Worm (Caenorhabditis elegans) whole organism, L1 larva: Measurements from ENCODE around the gene swan-2.
A peak's percentile ranks its signal among the peaks of the same experiment; 100 is the strongest.

ENCODE experiments used
- F16B12.6 ChIP-seq: fragments of 150-350 bp; optimal IDR thresholded peaks from 2 replicates; lab custom pipeline; 2014; ENCODE audit warnings: missing biosample characterization, missing genetic modification characterization
- Y116A8C.19 ChIP-seq: sonication (generic microtip); optimal IDR thresholded peaks from 2 replicates; lab custom pipeline; 2016; ENCODE audit warnings: missing compliant biosample characterization, missing genetic modification characterization, borderline replicate concordance
- alr-1 ChIP-seq: fragments of 200-800 bp; sonication (Bioruptor generic); optimal IDR thresholded peaks from 2 replicates; lab custom pipeline; 2018; ENCODE audit warnings: borderline replicate concordance, mild to moderate bottlenecking, missing genetic modification characterization, missing compliant biosample characterization
- ama-1 ChIP-seq: fragments of 150-350 bp; optimal IDR thresholded peaks from 2 replicates; lab custom pipeline; 2014
- ceh-8 ChIP-seq: fragments of 200-800 bp; sonication (Bioruptor generic); optimal IDR thresholded peaks from 2 replicates; lab custom pipeline; 2018; ENCODE audit warnings: mild to moderate bottlenecking, missing genetic modification characterization, moderate library complexity, missing compliant biosample characterization
- ceh-82 ChIP-seq, 3 experiments: fragments of 150-350 bp in 1 of 3; sonication (generic microtip) in 2 of 3; optimal IDR thresholded peaks; 2 replicates each; lab custom pipeline; 2014 to 2017; ENCODE audit warnings: missing biosample characterization in 3 of 3, missing genetic modification characterization in 3 of 3
- ces-1 ChIP-seq: fragments of 150-350 bp; optimal IDR thresholded peaks from 2 replicates; lab custom pipeline; 2014; ENCODE audit warnings: missing biosample characterization, missing genetic modification reagents, missing genetic modification characterization
- dpl-1 ChIP-seq, 3 experiments: fragments of 150-350 bp in 2 of 3; sonication (generic microtip) in 1 of 3; optimal IDR thresholded peaks; 2 replicates each; lab custom pipeline; 2014 to 2017; ENCODE audit warnings: missing biosample characterization in 3 of 3, missing genetic modification characterization in 3 of 3, missing genetic modification reagents in 3 of 3
- efl-1 ChIP-seq, 4 experiments: fragments of 150-350 bp; optimal IDR thresholded peaks in 3 of 4; peaks in 1 of 4; 1 replicate in 1 of 4; 2 replicates in 3 of 4; lab custom pipeline; 2014; ENCODE audit warnings: missing biosample characterization in 2 of 4, missing genetic modification characterization in 2 of 4, missing genetic modification reagents in 2 of 4
- efl-3 ChIP-seq: fragments of 200-800 bp; sonication (Bioruptor generic); optimal IDR thresholded peaks from 2 replicates; lab custom pipeline; 2018; ENCODE audit warnings: mild to moderate bottlenecking, missing genetic modification characterization, missing compliant biosample characterization
- ets-5 ChIP-seq: fragments of 200-800 bp; sonication (Bioruptor generic); IDR thresholded peaks from 2 replicates; pipeline ENCODE4 v1.3.6; 2022; ENCODE audit warnings: missing genetic modification characterization, missing compliant biosample characterization
- fkh-4 ChIP-seq: sonication (generic microtip); optimal IDR thresholded peaks from 2 replicates; lab custom pipeline; 2016; ENCODE audit warnings: missing compliant biosample characterization, missing genetic modification characterization, borderline replicate concordance
- fkh-8 ChIP-seq: sonication (generic microtip); optimal IDR thresholded peaks from 2 replicates; lab custom pipeline; 2016; ENCODE audit warnings: mild to moderate bottlenecking, missing genetic modification characterization, missing compliant biosample characterization
- fos-1 ChIP-seq: fragments of 150-350 bp; optimal IDR thresholded peaks from 2 replicates; lab custom pipeline; 2014; ENCODE audit warnings: missing biosample characterization, missing genetic modification characterization
- grh-1 ChIP-seq: fragments of 200-800 bp; sonication (Bioruptor generic); IDR thresholded peaks from 2 replicates; pipeline ENCODE4 v1.3.6; 2022; ENCODE audit warnings: missing genetic modification reagents, missing genetic modification characterization, missing compliant biosample characterization
- jun-1 ChIP-seq: fragments of 150-350 bp; optimal IDR thresholded peaks from 2 replicates; lab custom pipeline; 2014; ENCODE audit warnings: missing biosample characterization, missing genetic modification reagents, missing genetic modification characterization
- lin-13 ChIP-seq: fragments of 150-350 bp; optimal IDR thresholded peaks from 2 replicates; lab custom pipeline; 2014; ENCODE audit warnings: missing biosample characterization, missing genetic modification reagents, missing genetic modification characterization
- lin-35 ChIP-seq, 2 experiments: fragments of 150-350 bp; optimal IDR thresholded peaks; 2 replicates each; lab custom pipeline; 2014; ENCODE audit warnings: missing biosample characterization in 2 of 2, missing genetic modification characterization in 2 of 2, missing genetic modification reagents in 2 of 2
- lsy-2 ChIP-seq, 2 experiments: fragments of 150-350 bp; optimal IDR thresholded peaks; 2 replicates each; lab custom pipeline; 2014; ENCODE audit warnings: missing biosample characterization in 2 of 2, missing genetic modification characterization in 2 of 2
- mdl-1 ChIP-seq, 2 experiments: fragments of 150-350 bp; optimal IDR thresholded peaks; 2 replicates each; lab custom pipeline; 2014 to 2017; ENCODE audit warnings: missing biosample characterization in 2 of 2, missing genetic modification characterization in 2 of 2, inconsistent platforms in 1 of 2
- nhr-11 ChIP-seq: fragments of 150-350 bp; optimal IDR thresholded peaks from 2 replicates; lab custom pipeline; 2014; ENCODE audit warnings: missing biosample characterization, missing genetic modification characterization
- nhr-12 ChIP-seq: sonication (generic microtip); optimal IDR thresholded peaks from 2 replicates; lab custom pipeline; 2017; ENCODE audit warnings: missing biosample characterization, missing genetic modification characterization
- nhr-47 ChIP-seq: sonication (generic microtip); optimal IDR thresholded peaks from 2 replicates; lab custom pipeline; 2016; ENCODE audit warnings: mild to moderate bottlenecking, missing genetic modification characterization, moderate library complexity, missing compliant biosample characterization
- nhr-76 ChIP-seq: sonication (generic microtip); optimal IDR thresholded peaks from 2 replicates; lab custom pipeline; 2017; ENCODE audit warnings: missing biosample characterization, missing genetic modification characterization
- nhr-85 ChIP-seq: sonication (generic microtip); peaks from one replicate; lab custom pipeline; 2016; ENCODE audit warnings: missing genetic modification characterization, inconsistent platforms, missing compliant biosample characterization
- pax-3 ChIP-seq: fragments of 200-800 bp; sonication (Bioruptor generic); optimal IDR thresholded peaks from 2 replicates; lab custom pipeline; 2018; ENCODE audit warnings: mild to moderate bottlenecking, missing genetic modification characterization, moderate library complexity, missing compliant biosample characterization
- pqm-1 ChIP-seq: sonication (generic microtip); optimal IDR thresholded peaks from 3 replicates; lab custom pipeline; 2017; ENCODE audit warnings: missing biosample characterization, missing genetic modification characterization
- rnt-1 ChIP-seq: sonication (generic microtip); optimal IDR thresholded peaks from 2 replicates; lab custom pipeline; 2016; ENCODE audit warnings: mild to moderate bottlenecking, missing genetic modification characterization, moderate library complexity, missing compliant biosample characterization
- skn-1 ChIP-seq: fragments of 150-350 bp; optimal IDR thresholded peaks from 2 replicates; lab custom pipeline; 2014; ENCODE audit warnings: missing biosample characterization, missing genetic modification characterization
- snu-23 ChIP-seq: sonication (generic microtip); optimal IDR thresholded peaks from 2 replicates; lab custom pipeline; 2016; ENCODE audit warnings: missing genetic modification characterization, missing compliant biosample characterization
- swsn-7 ChIP-seq: sonication (generic microtip); optimal IDR thresholded peaks from 2 replicates; lab custom pipeline; 2016; ENCODE audit warnings: missing genetic modification characterization, missing compliant biosample characterization
- tbx-2 ChIP-seq: sonication (generic microtip); optimal IDR thresholded peaks from 2 replicates; lab custom pipeline; 2016; ENCODE audit warnings: missing genetic modification characterization, missing compliant biosample characterization
- unc-62 ChIP-seq: fragments of 150-350 bp; optimal IDR thresholded peaks from 2 replicates; lab custom pipeline; 2014; ENCODE audit warnings: missing biosample characterization, missing genetic modification reagents, missing genetic modification characterization
- unc-98 ChIP-seq: fragments of 200-800 bp; sonication (Bioruptor generic); IDR thresholded peaks from 2 replicates; pipeline ENCODE4 v1.3.6; 2022; ENCODE audit warnings: missing genetic modification characterization, missing compliant biosample characterization
- zip-4 ChIP-seq: fragments of 200-800 bp; sonication (Bioruptor generic); optimal IDR thresholded peaks from 2 replicates; lab custom pipeline; 2018; ENCODE audit warnings: mild to moderate bottlenecking, missing genetic modification characterization, moderate library complexity, missing compliant biosample characterization

The swan-2 gene

ce11 chrV:13850170-13850569, 46.1 kb upstream of the swan-2 start, which contains the start of gene hpx-2:
Gene hpx-2, plus strand, starts transcription at chrV:13850470.
- TF ChIP-seq nhr-47 (tag; lab: Kevin White, UChicago) = no peak
- no peak for TF ChIP-seq ama-1
- TF ChIP-seq jun-1 (tag; lab: Kevin White, UChicago) = no peak
- TF ChIP-seq lin-13 (GFP tag; lab: Kevin White, UChicago) = no peak
- no peak for TF ChIP-seq nhr-12 (tag; lab: Kevin White, UChicago)
- TF ChIP-seq lin-35 (GFP tag; optimal IDR thresholded peaks at IDR 0.05; lab: Kevin White, UChicago) = no peak
- TF ChIP-seq skn-1 (tag; lab: Kevin White, UChicago) = no peak
- TF ChIP-seq dpl-1 (GFP tag; optimal IDR thresholded peaks at IDR 0.05; lab: Kevin White, UChicago) = no peak
- no peak for TF ChIP-seq Y116A8C.19 (tag; lab: Kevin White, UChicago)
- TF ChIP-seq mdl-1 (tag; optimal IDR thresholded peaks at IDR 0.05; lab: Kevin White, UChicago) = no peak
- TF ChIP-seq pqm-1 (tag; lab: Kevin White, UChicago) = no peak
- TF ChIP-seq nhr-85 (tag; lab: Kevin White, UChicago) = no peak
- TF ChIP-seq grh-1 (GFP tag; lab: Robert Waterston, UW) = no peak
- no peak for TF ChIP-seq unc-98 (GFP tag; lab: Robert Waterston, UW)
- TF ChIP-seq snu-23 (GFP tag; lab: Kevin White, UChicago) = no peak
- TF ChIP-seq tbx-2 (tag; lab: Kevin White, UChicago) = no peak
- TF ChIP-seq swsn-7 = no peak
- no peak for TF ChIP-seq F16B12.6 (tag; lab: Kevin White, UChicago)
- no peak for TF ChIP-seq fos-1 (tag; lab: Kevin White, UChicago)
- TF ChIP-seq alr-1 = no peak

DNA sequence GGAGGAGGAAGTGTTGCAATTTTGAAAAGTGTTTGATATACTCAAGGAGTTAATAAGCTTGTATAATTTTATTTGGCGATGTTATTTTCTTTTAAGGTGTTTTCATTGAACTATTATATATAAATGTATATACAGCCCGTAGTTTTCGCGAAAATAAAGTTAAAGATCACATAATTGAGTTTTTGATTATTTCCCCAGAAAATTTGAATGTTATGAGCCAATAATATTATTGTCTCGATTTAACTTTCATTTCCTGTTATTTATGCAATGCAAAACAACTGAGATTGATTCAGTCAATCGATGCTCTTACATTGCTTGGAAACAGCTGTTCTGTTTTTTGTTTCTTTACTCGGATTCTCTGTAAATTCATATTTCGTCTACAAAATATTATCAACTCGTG, 44.3 kb upstream of the swan-2 start, which contains the start of gene srx-133:
srx-133 (plus strand) TSS at position 301 of the 400 bp plus-strand sequence.
- TF ChIP-seq nhr-11 (tag; lab: Kevin White, UChicago) (no peak), ets-5 (GFP tag; lab: Robert Waterston, UW) (no peak), fkh-4 (tag; lab: Kevin White, UChicago) (no peak), pqm-1 (tag; lab: Kevin White, UChicago) (no peak), jun-1 (tag; lab: Kevin White, UChicago) (no peak), zip-4 (GFP tag; lab: Kevin White, UChicago) (no peak), snu-23 (GFP tag; lab: Kevin White, UChicago) (no peak), nhr-76 (tag; lab: Kevin White, UChicago) (no peak)

DNA sequence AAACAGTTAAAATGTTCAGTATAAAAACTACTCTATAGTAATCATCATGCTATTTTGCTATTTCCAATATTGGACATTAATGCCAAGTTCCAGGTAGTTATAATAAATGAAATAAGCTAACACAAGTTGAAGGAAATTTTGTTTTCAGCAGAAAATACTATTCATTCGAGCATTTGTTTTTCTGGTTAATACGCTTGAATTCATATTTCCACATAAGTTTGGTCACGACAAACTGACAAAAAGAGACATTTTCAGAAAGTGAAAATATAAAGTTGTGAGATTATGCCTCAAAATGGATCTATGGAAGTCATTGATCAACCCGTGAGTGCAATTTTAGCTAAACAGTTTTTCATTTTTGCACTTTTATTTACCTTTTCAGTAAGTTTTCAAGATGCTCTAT, 41.1 kb upstream of the swan-2 start, which contains the start of gene srx-131:
srx-131 (plus strand) TSS at position 301 of the 400 bp plus-strand sequence.
- TF ChIP-seq tbx-2 (tag; lab: Kevin White, UChicago) (no peak), ama-1 (no peak), ets-5 (GFP tag; lab: Robert Waterston, UW) (no peak)

- TF ChIP-seq fkh-8 = no peak
- TF ChIP-seq efl-3 = no peak
- TF ChIP-seq grh-1 (GFP tag; lab: Robert Waterston, UW) = no peak
- TF ChIP-seq pqm-1 (tag; lab: Kevin White, UChicago) = no peak
- TF ChIP-seq nhr-47 (tag; lab: Kevin White, UChicago) = no peak
- TF ChIP-seq lsy-2 (tag; optimal IDR thresholded peaks at IDR 0.05; lab: Kevin White, UChicago) = no peak
- TF ChIP-seq ets-5 (GFP tag; lab: Robert Waterston, UW) = no peak
- no peak for TF ChIP-seq pax-3 (tag; lab: Kevin White, UChicago)
These were observed 39.1 kb upstream of the swan-2 start, which contains the start of gene srx-130 for ce11 chrV:13843147-13843546. Gene srx-130, plus strand, starts transcription at chrV:13843447.

- no peak for TF ChIP-seq efl-1 (optimal IDR thresholded peaks at IDR 0.05; lab: Kevin White, UChicago)
- peak in 1 of 2 experiments; percentile 29 for TF ChIP-seq efl-1 (GFP tag; optimal IDR thresholded peaks at IDR 0.05 in 1 of 2; lab: Kevin White, UChicago)
- TF ChIP-seq ces-1 (GFP tag; lab: Kevin White, UChicago) = no peak
- no peak for TF ChIP-seq ceh-8
- TF ChIP-seq F16B12.6 (tag; lab: Kevin White, UChicago) = no peak
- TF ChIP-seq ceh-82 (tag; optimal IDR thresholded peaks at IDR 0.05; lab: Kevin White, UChicago) = no peak
- no peak for TF ChIP-seq unc-62 (GFP tag; lab: Kevin White, UChicago)
- TF ChIP-seq tbx-2 (tag; lab: Kevin White, UChicago) = no peak
- TF ChIP-seq rnt-1 (tag; lab: Kevin White, UChicago) = no peak
These were observed 36.8 kb upstream of the swan-2 start, which contains the start of gene srx-17 for ce11 chrV:13840909-13841308. Gene srx-17, plus strand, starts transcription at chrV:13841209.
